Worm (Caenorhabditis elegans): Measurements from ENCODE around the gene Y4C6B.4.
A peak's percentile ranks its signal among the peaks of the same experiment; 100 is the strongest.

The Y4C6B.4 gene

DNA sequence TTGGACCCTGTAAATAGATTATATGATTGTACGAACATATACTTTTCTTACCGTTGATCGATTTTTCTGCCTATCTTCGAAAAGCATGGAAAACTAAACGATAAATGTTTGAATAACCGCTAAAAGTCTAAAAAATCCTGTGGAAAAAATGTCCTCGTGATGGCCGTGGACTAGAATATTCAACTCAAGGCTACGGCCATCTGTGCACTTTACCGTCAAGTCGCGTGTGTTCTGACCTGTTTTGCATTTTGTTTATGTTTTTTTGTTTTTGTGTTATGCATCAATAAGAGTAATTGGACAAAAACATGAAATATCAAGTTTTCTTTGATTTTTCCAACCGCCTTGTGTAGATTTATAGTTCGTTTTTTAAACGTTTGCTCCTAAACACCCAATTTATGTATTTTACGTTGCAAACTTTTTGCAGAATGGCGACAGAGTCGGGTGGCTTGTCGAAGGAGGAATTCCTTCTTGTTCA lies 37.9 kb downstream of the Y4C6B.4 start, which contains the start of the genes hda-6 and F41H10.4 (continued):
- TF ChIP-seq ceh-88 (GFP tag; IDR thresholded peaks at IDR 0.05) (no peak), unc-30 (tag; optimal IDR thresholded peaks at IDR 0.05) (no peak), unc-130 (tag; optimal IDR thresholded peaks at IDR 0.05) (peak; percentile 92), ama-1 (optimal IDR thresholded peaks at IDR 0.05) (no peak), elt-2 (tag; optimal IDR thresholded peaks at IDR 0.05) (peak; percentile 57), lin-15B (tag; optimal IDR thresholded peaks at IDR 0.05) (peak; percentile 66), irx-1 (tag; optimal IDR thresholded peaks at IDR 0.05) (peak; percentile 86)

DNA sequence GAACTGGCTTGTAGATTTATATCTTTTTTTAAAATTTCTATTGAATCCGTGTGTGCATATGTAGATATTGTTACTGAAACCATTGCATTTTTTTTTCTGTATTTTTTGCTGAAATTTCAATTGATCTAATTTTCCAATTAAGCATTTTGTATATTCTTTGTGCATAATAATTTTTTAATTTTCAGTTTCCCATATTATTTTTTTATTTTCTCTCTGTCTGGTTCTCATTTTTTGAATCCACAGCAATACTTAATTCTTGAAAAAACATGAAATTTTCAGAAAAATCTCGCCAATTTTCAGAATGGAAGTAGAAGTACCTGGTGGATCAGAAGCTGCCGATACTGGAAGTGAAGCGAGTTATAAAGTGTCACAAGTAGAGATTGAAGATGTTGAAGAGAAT lies 40.3 kb downstream of the Y4C6B.4 start, which contains the start of gene sand-1:
sand-1 (plus strand) TSS at position 301 of the 400 bp plus-strand sequence.
- TF ChIP-seq tbx-2 (tag; optimal IDR thresholded peaks at IDR 0.05) (no peak), ztf-11 (tag; optimal IDR thresholded peaks at IDR 0.05) (no peak), fkh-8 (tag; optimal IDR thresholded peaks at IDR 0.05) (no peak), xbp-1 (tag; optimal IDR thresholded peaks at IDR 0.05) (no peak), unc-30 (tag; optimal IDR thresholded peaks at IDR 0.05) (no peak), unc-62 (GFP tag; optimal IDR thresholded peaks at IDR 0.05) (no peak), nhr-11 (tag; optimal IDR thresholded peaks at IDR 0.05) (no peak), mef-2 (tag; optimal IDR thresholded peaks at IDR 0.05) (no peak), unc-98 (GFP tag; IDR thresholded peaks at IDR 0.05) (no peak), nhr-84 (tag; optimal IDR thresholded peaks at IDR 0.05) (no peak), sox-4 (tag; optimal IDR thresholded peaks at IDR 0.05) (no peak), nhr-12 (tag; optimal IDR thresholded peaks at IDR 0.05) (no peak), ceh-82 (tag; optimal IDR thresholded peaks at IDR 0.05) (no peak), nhr-85 (tag) (no peak)

DNA sequence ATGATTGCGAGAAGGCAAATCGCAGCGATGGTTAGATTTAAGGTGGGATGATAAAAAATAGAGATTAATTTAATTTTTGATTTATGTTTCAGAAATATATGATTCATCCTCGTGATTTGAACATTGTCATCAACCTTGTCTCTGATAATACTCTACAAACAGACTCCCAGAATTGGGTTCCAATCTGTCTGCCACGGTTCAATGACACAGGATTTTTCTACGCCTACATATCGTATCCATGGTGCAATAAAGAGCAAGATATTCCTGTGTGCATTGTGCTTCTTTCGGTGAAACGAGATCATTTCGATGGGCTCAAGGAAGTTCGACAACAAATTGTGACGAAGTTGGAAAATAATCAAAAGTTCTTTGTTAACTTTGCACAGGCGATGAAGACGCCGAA lies 41.7 kb downstream of the Y4C6B.4 start:
- TF ChIP-seq ceh-82 (tag; optimal IDR thresholded peaks at IDR 0.05) (no peak), efl-1 (optimal IDR thresholded peaks at IDR 0.05) (no peak), efl-1 (GFP tag; optimal IDR thresholded peaks at IDR 0.05 in 1 of 2) (peak in 1 of 2 experiments; percentile 92)

DNA sequence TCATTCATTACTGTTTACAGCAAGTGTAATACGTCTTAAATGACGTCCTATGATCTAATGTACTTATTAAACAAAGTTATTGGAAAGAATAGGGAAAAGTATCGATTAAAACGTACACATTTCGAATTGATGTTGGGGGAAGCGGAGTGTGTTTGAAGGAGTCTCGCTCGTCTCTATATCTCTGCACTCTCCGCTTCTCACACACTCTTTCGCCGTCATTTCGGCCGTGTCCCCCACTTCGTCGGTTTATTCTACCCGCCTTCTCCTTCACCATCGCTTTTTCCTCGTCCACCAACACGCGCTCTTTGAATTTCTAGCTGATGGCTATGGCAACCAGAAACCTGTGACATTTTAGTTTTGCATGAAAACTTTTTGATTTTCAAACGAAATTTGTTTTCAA lies 42.6 kb downstream of the Y4C6B.4 start:
- TF ChIP-seq pax-3 (tag; optimal IDR thresholded peaks at IDR 0.05): no peak
- no peak for TF ChIP-seq egl-27 (tag; optimal IDR thresholded peaks at IDR 0.05)
- no peak for TF ChIP-seq nhr-28 (tag; optimal IDR thresholded peaks at IDR 0.05)
- TF ChIP-seq C16A3.4 (tag; optimal IDR thresholded peaks at IDR 0.05): no peak
- no peak for TF ChIP-seq fkh-10 (GFP tag; optimal IDR thresholded peaks at IDR 0.05)
- no peak for TF ChIP-seq pag-3 (tag; optimal IDR thresholded peaks at IDR 0.05; ENCODE audit: borderline replicate concordance, insufficient read depth)
- TF ChIP-seq jun-1 (tag; optimal IDR thresholded peaks at IDR 0.05): no peak
- peak; percentile 15; the same call in 1 of the 2 replicates for TF ChIP-seq nhr-19 (GFP tag; conservative IDR thresholded peaks at IDR 0.05)
- peak; percentile 37 to 43 for TF ChIP-seq lin-35 (GFP tag; optimal IDR thresholded peaks at IDR 0.05)
- TF ChIP-seq snpc-4 (tag; optimal IDR thresholded peaks at IDR 0.05): no peak
- peak; percentile 25 for TF ChIP-seq xbp-1 (tag; optimal IDR thresholded peaks at IDR 0.05)
- no peak for TF ChIP-seq mef-2 (tag; optimal IDR thresholded peaks at IDR 0.05)
- peak in 2 of 3 experiments; percentile 7 to 11 for TF ChIP-seq dpl-1 (GFP tag; optimal IDR thresholded peaks at IDR 0.05)
- TF ChIP-seq nhr-11 (tag; optimal IDR thresholded peaks at IDR 0.05): no peak
- no peak for TF ChIP-seq sptf-1 (tag; optimal IDR thresholded peaks at IDR 0.05)
- no peak for TF ChIP-seq alr-1 (tag; optimal IDR thresholded peaks at IDR 0.05; ENCODE audit: borderline replicate concordance)
- TF ChIP-seq blmp-1 (tag; optimal IDR thresholded peaks at IDR 0.05): no peak
- no peak for TF ChIP-seq nhr-90 (tag; optimal IDR thresholded peaks at IDR 0.05; ENCODE audit: poor library complexity)
- no peak for TF ChIP-seq mab-9 (GFP tag; IDR thresholded peaks at IDR 0.05)
- peak; percentile 71 for TF ChIP-seq lin-14 (GFP tag; optimal IDR thresholded peaks at IDR 0.05)
- TF ChIP-seq rnt-1 (tag; optimal IDR thresholded peaks at IDR 0.05): peak; percentile 42
- TF ChIP-seq ztf-4 (tag; optimal IDR thresholded peaks at IDR 0.05): peak; percentile 13
- no peak for TF ChIP-seq tlp-1 (tag; optimal IDR thresholded peaks at IDR 0.05)
- TF ChIP-seq fkh-8 (tag; optimal IDR thresholded peaks at IDR 0.05): peak; percentile 43
- no peak for TF ChIP-seq nhr-84 (tag; optimal IDR thresholded peaks at IDR 0.05)
- TF ChIP-seq ces-1 (GFP tag; optimal IDR thresholded peaks at IDR 0.05): no peak
- no peak for TF ChIP-seq mep-1 (tag; optimal IDR thresholded peaks at IDR 0.05)
- no peak for TF ChIP-seq C34B4.2 (tag; optimal IDR thresholded peaks at IDR 0.05)
- peak; percentile 37 for TF ChIP-seq unc-86 (tag; optimal IDR thresholded peaks at IDR 0.05)
- peak; percentile 2; the same call in 1 of the 2 replicates for TF ChIP-seq isw-1 (GFP tag; IDR thresholded peaks at IDR 0.05)
- no peak for TF ChIP-seq unc-30 (tag; optimal IDR thresholded peaks at IDR 0.05)
- peak; percentile 26 for TF ChIP-seq lir-3 (tag; optimal IDR thresholded peaks at IDR 0.05; ENCODE audit: poor library complexity)
